Fruit fly (Drosophila melanogaster): ENCODE results near the gene mei-217.

Gene mei-217

dm6 chrX:17121600-17121999 is 21.2 kb downstream of the mei-217 start (continued):
- no peak for TF ChIP-seq fd85E (GFP tag; optimal IDR thresholded peaks at IDR 0.05)
- TF ChIP-seq Hr39 (GFP tag; optimal IDR thresholded peaks at IDR 0.05) = peak; percentile 12
- peak; percentile 39 for TF ChIP-seq esn (GFP tag; optimal IDR thresholded peaks at IDR 0.05)
- no peak for TF ChIP-seq vri (GFP tag; optimal IDR thresholded peaks at IDR 0.05)
- TF ChIP-seq Lpt (GFP tag; optimal IDR thresholded peaks at IDR 0.05) = no peak
- TF ChIP-seq net (GFP tag; optimal IDR thresholded peaks at IDR 0.05) = peak; percentile 28
- no peak for TF ChIP-seq Eip93F (GFP tag; optimal IDR thresholded peaks at IDR 0.05)
- peak; percentile 34 for TF ChIP-seq CG6792 (GFP tag; optimal IDR thresholded peaks at IDR 0.05)
- TF ChIP-seq Ets21C (GFP tag; optimal IDR thresholded peaks at IDR 0.05) = no peak
- TF ChIP-seq CG10669 (GFP tag; optimal IDR thresholded peaks at IDR 0.05) = peak; percentile 2
- peak; percentile 3 for TF ChIP-seq CG9139 (GFP tag; optimal IDR thresholded peaks at IDR 0.05)
- no peak for TF ChIP-seq salr (GFP tag; optimal IDR thresholded peaks at IDR 0.05)
- peak; percentile 13 for TF ChIP-seq achi (GFP tag; optimal IDR thresholded peaks at IDR 0.05)
- no peak for TF ChIP-seq CG11294 (GFP tag; IDR thresholded peaks at IDR 0.05)
- TF ChIP-seq CG10631 (GFP tag; optimal IDR thresholded peaks at IDR 0.05) = peak; percentile 23
- TF ChIP-seq Hr38 (GFP tag; optimal IDR thresholded peaks at IDR 0.05) = no peak
- TF ChIP-seq Ets96B (tag; optimal IDR thresholded peaks at IDR 0.05) = peak; percentile 0
- TF ChIP-seq CG16779 (tag; optimal IDR thresholded peaks at IDR 0.05) = no peak
- no peak for TF ChIP-seq CG11762 (GFP tag; optimal IDR thresholded peaks at IDR 0.05; ENCODE audit: insufficient read depth)
- no peak for TF ChIP-seq dac (GFP tag; optimal IDR thresholded peaks at IDR 0.05)
- no peak for TF ChIP-seq CG1621 (tag; optimal IDR thresholded peaks at IDR 0.05)
- TF ChIP-seq CG6163 (GFP tag; IDR thresholded peaks at IDR 0.05) = 0 out of 3 replicates have a peak, but pooled peaks have one; percentile 21
- peak; percentile 40; the same call in 1 of the 2 replicates for TF ChIP-seq CG15336 (GFP tag; IDR thresholded peaks at IDR 0.05)
- peak; percentile 7 for TF ChIP-seq CG4318 (GFP tag; optimal IDR thresholded peaks at IDR 0.05)
- TF ChIP-seq Hr4 (GFP tag; optimal IDR thresholded peaks at IDR 0.05) = peak; percentile 17
- TF ChIP-seq topi (GFP tag; optimal IDR thresholded peaks at IDR 0.05) = peak; percentile 18
- TF ChIP-seq CG34406 (GFP tag; optimal IDR thresholded peaks at IDR 0.05) = peak; percentile 13
- TF ChIP-seq Blimp-1 (GFP tag; optimal IDR thresholded peaks at IDR 0.05) = no peak
- peak; percentile 6 for TF ChIP-seq pdm3 (GFP tag; optimal IDR thresholded peaks at IDR 0.05)
- TF ChIP-seq CG3919 (GFP tag; optimal IDR thresholded peaks at IDR 0.05) = no peak
- TF ChIP-seq CG32006 (GFP tag; optimal IDR thresholded peaks at IDR 0.05) = peak; percentile 50
- TF ChIP-seq svp (GFP tag) = no peak
- TF ChIP-seq CG8632 (GFP tag; optimal IDR thresholded peaks at IDR 0.05) = peak; percentile 11
- TF ChIP-seq CG7368 (GFP tag; optimal IDR thresholded peaks at IDR 0.05) = no peak

dm6 chrX:17113324-17113723 is 29.5 kb downstream of the mei-217 start:
- TF ChIP-seq Sox15 (GFP tag; optimal IDR thresholded peaks at IDR 0.05) (peak; percentile 49), CG4318 (GFP tag; optimal IDR thresholded peaks at IDR 0.05) (peak; percentile 56), net (GFP tag; optimal IDR thresholded peaks at IDR 0.05) (peak; percentile 63), CG9139 (GFP tag; optimal IDR thresholded peaks at IDR 0.05) (no peak), Hr38 (GFP tag; optimal IDR thresholded peaks at IDR 0.05) (no peak), CG8632 (GFP tag; optimal IDR thresholded peaks at IDR 0.05) (peak; percentile 81), CG11902 (GFP tag; optimal IDR thresholded peaks at IDR 0.05) (peak; percentile 48), fd59A (GFP tag; optimal IDR thresholded peaks at IDR 0.05) (peak; percentile 26), Eip75B (GFP tag; optimal IDR thresholded peaks at IDR 0.05) (no peak), spab (GFP tag; optimal IDR thresholded peaks at IDR 0.05) (peak; percentile 29), fd85E (GFP tag; optimal IDR thresholded peaks at IDR 0.05) (no peak), CG3919 (GFP tag; optimal IDR thresholded peaks at IDR 0.05) (peak; percentile 61), CG34406 (GFP tag; optimal IDR thresholded peaks at IDR 0.05) (peak; percentile 81), dsx (GFP tag; optimal IDR thresholded peaks at IDR 0.05; ENCODE audit: poor library complexity, severe bottlenecking) (peak; percentile 45), CG31627 (GFP tag; optimal IDR thresholded peaks at IDR 0.05) (peak; percentile 15), CG10631 (GFP tag; optimal IDR thresholded peaks at IDR 0.05) (peak; percentile 71), Smox (GFP tag; optimal IDR thresholded peaks at IDR 0.05) (peak; percentile 37), dac (GFP tag; optimal IDR thresholded peaks at IDR 0.05) (no peak), Hr4 (GFP tag; optimal IDR thresholded peaks at IDR 0.05) (peak; percentile 32), CG10669 (GFP tag; optimal IDR thresholded peaks at IDR 0.05) (peak; percentile 35), vri (GFP tag; optimal IDR thresholded peaks at IDR 0.05) (no peak), CG6854 (GFP tag; optimal IDR thresholded peaks at IDR 0.05) (no peak), lz (GFP tag; optimal IDR thresholded peaks at IDR 0.05) (peak; percentile 39), cyc (GFP tag; optimal IDR thresholded peaks at IDR 0.05) (peak; percentile 39), CG7368 (GFP tag; optimal IDR thresholded peaks at IDR 0.05) (peak; percentile 42), Sox14 (GFP tag; optimal IDR thresholded peaks at IDR 0.05) (peak; percentile 13), CG15336 (GFP tag; IDR thresholded peaks at IDR 0.05) (peak; percentile 77), Eip93F (GFP tag; optimal IDR thresholded peaks at IDR 0.05) (no peak), CG16779 (tag; optimal IDR thresholded peaks at IDR 0.05) (peak; percentile 23), OdsH (GFP tag; optimal IDR thresholded peaks at IDR 0.05) (peak; percentile 82), Sox102F (GFP tag; optimal IDR thresholded peaks at IDR 0.05) (peak; percentile 43), CG8119 (GFP tag; IDR thresholded peaks at IDR 0.05) (peak; percentile 87)
